Worm (Caenorhabditis elegans): ENCODE results near the gene R08C7.8.

- TF ChIP-seq lin-13 (tag; optimal IDR thresholded peaks at IDR 0.05) (no peak), nhr-237 (tag; optimal IDR thresholded peaks at IDR 0.05) (no peak), ztf-11 (tag; optimal IDR thresholded peaks at IDR 0.05) (no peak), unc-62 (GFP tag; optimal IDR thresholded peaks at IDR 0.05) (no peak), unc-39 (tag; optimal IDR thresholded peaks at IDR 0.05) (no peak), lin-32 (GFP tag; optimal IDR thresholded peaks at IDR 0.05) (no peak), ceh-83 (GFP tag; optimal IDR thresholded peaks at IDR 0.05) (no peak), pha-4 (tag; optimal IDR thresholded peaks at IDR 0.05) (no peak), nhr-28 (tag; optimal IDR thresholded peaks at IDR 0.05) (no peak)
Observed at ce11 chrIV:4446884-4447283, 12.5 kb upstream of the R08C7.8 start.
